Worm (Caenorhabditis elegans) whole organism, L3 larva: ENCODE data around the gene F55C12.6.

Experiments
- ZK546.5 ChIP-seq: sonication (generic microtip); optimal IDR thresholded peaks from 2 replicates; lab custom pipeline; 2017; ENCODE audit warnings: missing biosample characterization, missing genetic modification characterization
- ceh-28 ChIP-seq: fragments of 150-350 bp; optimal IDR thresholded peaks from 2 replicates; lab custom pipeline; 2014; ENCODE audit warnings: missing biosample characterization, missing genetic modification reagents, missing genetic modification characterization
- egl-27 ChIP-seq: sonication (generic microtip); optimal IDR thresholded peaks from 4 replicates; lab custom pipeline; 2017; ENCODE audit warnings: missing biosample characterization, missing genetic modification reagents, missing genetic modification characterization
- elt-3 ChIP-seq, 3 experiments: fragments of 150-350 bp in 1 of 3; sonication (generic microtip) in 2 of 3; optimal IDR thresholded peaks; 2 replicates in 2 of 3; 4 replicates in 1 of 3; lab custom pipeline; 2014 to 2017; ENCODE audit warnings: missing biosample characterization in 3 of 3, missing genetic modification characterization in 3 of 3
- fkh-2 ChIP-seq: fragments of 150-350 bp; optimal IDR thresholded peaks from 2 replicates; lab custom pipeline; 2014; ENCODE audit warnings: missing biosample characterization, missing genetic modification reagents, missing genetic modification characterization
- mml-1 ChIP-seq: fragments of 150-350 bp; sonication (generic microtip); optimal IDR thresholded peaks from 3 replicates; lab custom pipeline; 2014; ENCODE audit warnings: missing biosample characterization, missing genetic modification characterization
- nhr-11 ChIP-seq: fragments of 150-350 bp; optimal IDR thresholded peaks from 2 replicates; lab custom pipeline; 2014; ENCODE audit warnings: missing biosample characterization, missing genetic modification characterization
- nhr-12 ChIP-seq: fragments of 150-350 bp; optimal IDR thresholded peaks from 2 replicates; lab custom pipeline; 2014; ENCODE audit warnings: missing biosample characterization, missing genetic modification characterization
- sea-2 ChIP-seq: fragments of 150-350 bp; sonication (generic microtip); optimal IDR thresholded peaks from 4 replicates; lab custom pipeline; 2014; ENCODE audit warnings: missing biosample characterization, missing genetic modification reagents, missing genetic modification characterization
- zag-1 ChIP-seq: fragments of 150-350 bp; optimal IDR thresholded peaks from 2 replicates; lab custom pipeline; 2014; ENCODE audit warnings: missing biosample characterization, missing genetic modification characterization
- ztf-4 ChIP-seq: fragments of 150-350 bp; optimal IDR thresholded peaks from 2 replicates; lab custom pipeline; 2014; ENCODE audit warnings: missing biosample characterization, missing genetic modification characterization

- TF ChIP-seq nhr-11 (tag; lab: Kevin White, UChicago) (no peak), nhr-12 (tag; lab: Kevin White, UChicago) (no peak), sea-2 (GFP tag; lab: Kevin White, UChicago) (no peak), zag-1 (tag; lab: Kevin White, UChicago) (no peak), egl-27 (no peak), ZK546.5 (tag; lab: Kevin White, UChicago) (no peak), ceh-28 (tag; lab: Kevin White, UChicago) (no peak), elt-3 (tag; optimal IDR thresholded peaks at IDR 0.05; lab: Kevin White, UChicago) (no peak), mml-1 (tag; lab: Kevin White, UChicago) (no peak), fkh-2 (tag; lab: Kevin White, UChicago) (no peak), ztf-4 (tag; lab: Kevin White, UChicago) (no peak)
These were observed 25.6 kb upstream of the F55C12.6 start for ce11 chrII:5901407-5902026.
